Fruit fly (Drosophila melanogaster) Kc167 (cell line): ENCODE results near the gene Reck.

Source experiments
- Myc ChIP-seq: fragments of >200 bp; optimal IDR thresholded peaks from 2 replicates; lab custom pipeline; 2017; ENCODE audit warnings: missing external identifiers
- Sin3A ChIP-seq: fragments of >200 bp; optimal IDR thresholded peaks from 2 replicates; lab custom pipeline; 2018; ENCODE audit warnings: missing external identifiers
- h ChIP-seq: fragments of >200 bp; optimal IDR thresholded peaks from 3 replicates; lab custom pipeline; 2018; ENCODE audit warnings: missing external identifiers
- psq ChIP-seq: fragments of >200 bp; optimal IDR thresholded peaks from 2 replicates; lab custom pipeline; 2017; ENCODE audit warnings: missing external identifiers
- ttk ChIP-seq: sonication (Bioruptor generic); optimal IDR thresholded peaks from 2 replicates; lab custom pipeline; 2017; ENCODE audit warnings: missing external identifiers

DNA sequence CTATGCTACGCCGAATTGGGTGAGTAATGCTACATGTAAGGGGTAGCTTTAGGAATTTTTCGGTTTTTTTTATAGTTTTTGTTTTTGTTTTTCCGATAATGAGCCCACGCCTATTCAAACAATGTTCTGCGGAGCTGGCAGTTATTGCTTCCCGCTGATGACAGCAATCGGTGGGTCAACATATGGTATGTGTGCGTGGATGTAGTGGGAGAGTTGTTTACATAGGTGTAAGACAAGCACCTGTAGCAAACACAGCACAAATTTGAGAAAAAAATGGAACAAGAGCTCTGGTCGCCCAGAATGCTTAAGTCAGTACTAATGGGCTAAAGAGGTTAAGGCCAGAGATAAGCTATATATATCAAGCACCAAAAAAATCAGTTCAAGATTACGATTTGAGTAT, 25.6 kb downstream of the Reck start:
- TF ChIP-seq psq (lab: Kevin White, UChicago) (no peak), Myc (no peak), Sin3A (lab: Kevin White, UChicago) (no peak), h (lab: Kevin White, UChicago) (no peak), ttk (lab: Kevin White, UChicago) (no peak)
